Fruit fly (Drosophila melanogaster) whole organism, adult: ENCODE measurements around the gene Svil.

Source experiments
- CG11617 ChIP-seq: fragments of 200-800 bp; sonication (Bioruptor generic); optimal IDR thresholded peaks from 2 replicates; lab custom pipeline; 2017; ENCODE audit warnings: mild to moderate bottlenecking, missing biosample characterization, missing genetic modification reagents, missing genetic modification characterization
- CG12768 ChIP-seq: fragments of 200-800 bp; sonication (Bioruptor generic); optimal IDR thresholded peaks from 2 replicates; lab custom pipeline; 2017; ENCODE audit warnings: missing biosample characterization, missing genetic modification characterization, mild to moderate bottlenecking, moderate library complexity, missing genetic modification reagents
- CG14711 ChIP-seq: fragments of 200-800 bp; sonication (Bioruptor generic); optimal IDR thresholded peaks from 2 replicates; lab custom pipeline; 2018; ENCODE audit warnings: missing biosample characterization, mild to moderate bottlenecking, missing genetic modification characterization, moderate library complexity
- CG1620 ChIP-seq: fragments of 200-800 bp; sonication (Bioruptor generic); optimal IDR thresholded peaks from 2 replicates; lab custom pipeline; 2016; ENCODE audit warnings: missing biosample characterization, missing genetic modification characterization
- CG33017 ChIP-seq: fragments of 200-800 bp; sonication (Bioruptor generic); optimal IDR thresholded peaks from 2 replicates; lab custom pipeline; 2018; ENCODE audit warnings: missing biosample characterization, mild to moderate bottlenecking, missing genetic modification characterization, moderate library complexity
- CG5204 ChIP-seq: fragments of 200-800 bp; sonication (Bioruptor generic); optimal IDR thresholded peaks from 2 replicates; lab custom pipeline; 2016; ENCODE audit warnings: missing biosample characterization, missing genetic modification characterization
- CG7045 ChIP-seq: fragments of 200-800 bp; sonication (Bioruptor generic); optimal IDR thresholded peaks from 2 replicates; lab custom pipeline; 2017; ENCODE audit warnings: missing biosample characterization, mild to moderate bottlenecking, missing genetic modification characterization
- CG7101 ChIP-seq: fragments of 200-800 bp; sonication (Bioruptor generic); optimal IDR thresholded peaks from 2 replicates; lab custom pipeline; 2018; ENCODE audit warnings: missing biosample characterization, mild to moderate bottlenecking, missing genetic modification characterization, moderate library complexity
- Clk ChIP-seq: fragments of 200-800 bp; sonication (Bioruptor generic); optimal IDR thresholded peaks from 2 replicates; lab custom pipeline; 2017; ENCODE audit warnings: missing biosample characterization, missing genetic modification characterization
- Crg-1 ChIP-seq: fragments of 200-800 bp; sonication (Bioruptor generic); optimal IDR thresholded peaks from 2 replicates; lab custom pipeline; 2016; ENCODE audit warnings: missing biosample characterization, missing genetic modification characterization
- Hr96 ChIP-seq: fragments of 200-800 bp; sonication (Bioruptor generic); optimal IDR thresholded peaks from 2 replicates; lab custom pipeline; 2016; ENCODE audit warnings: missing biosample characterization, missing genetic modification characterization
- Mnt ChIP-seq: fragments of 200-800 bp; sonication (Bioruptor generic); optimal IDR thresholded peaks from 2 replicates; lab custom pipeline; 2016; ENCODE audit warnings: missing biosample characterization, mild to moderate bottlenecking, missing genetic modification characterization
- bab1 ChIP-seq: fragments of 200-800 bp; sonication (Bioruptor generic); optimal IDR thresholded peaks from 3 replicates; lab custom pipeline; 2019; ENCODE audit warnings: missing biosample characterization, mild to moderate bottlenecking, missing genetic modification characterization, moderate library complexity
- cic ChIP-seq: fragments of 200-800 bp; sonication (Bioruptor generic); optimal IDR thresholded peaks from 2 replicates; lab custom pipeline; 2017; ENCODE audit warnings: missing biosample characterization, mild to moderate bottlenecking, missing genetic modification characterization, moderate library complexity
- cnc ChIP-seq, 2 experiments: fragments of >200 bp; optimal IDR thresholded peaks; 2 replicates each; lab custom pipeline; 2017
- kay ChIP-seq: fragments of 200-800 bp; sonication (Bioruptor generic); peaks from one replicate; lab custom pipeline; 2016; ENCODE audit warnings: missing biosample characterization, missing genetic modification characterization, borderline replicate concordance
- ovo ChIP-seq: fragments of 200-800 bp; sonication (Bioruptor generic); optimal IDR thresholded peaks from 2 replicates; lab custom pipeline; 2016; ENCODE audit warnings: missing biosample characterization, missing genetic modification characterization
- pad ChIP-seq: fragments of 200-800 bp; sonication (Bioruptor generic); optimal IDR thresholded peaks from 3 replicates; lab custom pipeline; 2017; ENCODE audit warnings: missing biosample characterization, missing genetic modification characterization, mild to moderate bottlenecking, moderate library complexity, missing genetic modification reagents
- tj ChIP-seq: fragments of 200-800 bp; sonication (Bioruptor generic); optimal IDR thresholded peaks from 3 replicates; lab custom pipeline; 2017; ENCODE audit warnings: missing biosample characterization, mild to moderate bottlenecking, missing genetic modification characterization, moderate library complexity
- toe ChIP-seq: fragments of 200-800 bp; sonication (Bioruptor generic); optimal IDR thresholded peaks from 2 replicates; lab custom pipeline; 2016; ENCODE audit warnings: missing biosample characterization, missing genetic modification characterization

Gene Svil

DNA sequence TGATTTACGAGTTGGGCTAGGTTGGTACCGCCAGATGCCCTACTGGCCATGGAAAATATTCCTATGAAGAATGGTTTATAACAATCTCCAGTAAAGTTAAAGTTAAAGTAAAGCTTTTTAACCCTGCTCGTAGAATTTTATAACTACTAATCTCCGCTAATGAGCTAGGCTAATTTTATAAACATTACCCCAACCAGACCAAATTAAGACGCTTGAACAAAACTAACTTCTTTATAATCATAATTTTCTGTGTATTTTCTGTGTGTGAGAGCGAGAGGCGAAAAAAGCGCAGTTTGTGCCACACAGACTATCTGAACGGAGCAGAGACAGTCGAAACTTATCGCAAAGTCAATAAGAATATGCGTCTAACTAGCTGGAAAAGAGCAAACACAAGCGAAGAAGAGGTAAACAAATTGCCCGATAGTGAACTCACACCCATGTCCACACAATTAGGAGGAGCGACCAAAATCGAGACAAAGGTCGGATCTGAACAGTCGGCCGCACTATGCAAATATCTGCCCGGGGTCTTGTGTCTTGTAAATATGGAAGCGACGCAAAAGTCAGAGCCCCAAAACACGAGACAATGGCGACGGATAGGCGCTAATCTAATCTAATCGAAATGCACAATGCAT lies 159.6 kb downstream of the Svil start:
- TF ChIP-seq Crg-1 (GFP tag; lab: Kevin White, UChicago) (peak; percentile 82), pad (GFP tag; lab: Kevin White, UChicago) (peak; percentile 48), CG5204 (GFP tag; lab: Kevin White, UChicago) (peak; percentile 63), tj (peak; percentile 4), CG12768 (GFP tag; lab: Kevin White, UChicago) (peak; percentile 85), cic (GFP tag; lab: Kevin White, UChicago) (peak; percentile 91), CG11617 (peak; percentile 76), Hr96 (GFP tag; lab: Kevin White, UChicago) (peak; percentile 50), kay (GFP tag; lab: Kevin White, UChicago) (peak; percentile 67), CG14711 (tag; lab: Kevin White, UChicago) (peak; percentile 42), CG7101 (tag; lab: Kevin White, UChicago) (peak; percentile 71), Mnt (GFP tag; lab: Kevin White, UChicago) (peak; percentile 60), Clk (GFP tag; lab: Kevin White, UChicago) (no peak), toe (GFP tag; lab: Kevin White, UChicago) (peak; percentile 43), ovo (peak; percentile 62), CG33017 (tag; lab: Kevin White, UChicago) (peak; percentile 75), CG1620 (peak; percentile 52), cnc (optimal IDR thresholded peaks at IDR 0.05; lab: Kevin White, UChicago) (no peak), bab1 (GFP tag; lab: Kevin White, UChicago) (no peak), CG7045 (GFP tag; lab: Kevin White, UChicago) (peak; percentile 60)

DNA sequence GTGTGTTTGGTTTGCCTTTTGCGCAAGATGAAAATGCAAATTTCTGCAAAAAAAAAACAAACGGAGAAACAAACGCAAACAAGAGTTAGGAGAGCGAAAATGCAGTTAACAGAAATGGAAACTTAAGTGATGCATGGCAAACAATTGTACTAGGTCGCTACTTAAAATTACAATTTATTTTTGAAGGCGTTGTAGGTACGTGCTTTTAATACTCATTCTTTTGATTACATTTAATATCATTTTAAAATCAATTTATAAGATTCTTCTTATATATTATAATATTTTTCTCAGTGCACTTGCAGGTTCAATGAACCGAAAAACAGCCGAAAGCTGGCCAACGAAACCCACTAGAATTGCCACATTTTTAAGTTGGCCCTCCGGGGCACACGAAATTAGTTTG lies 163.9 kb downstream of the Svil start:
- TF ChIP-seq CG11617 (no peak), Mnt (GFP tag; lab: Kevin White, UChicago) (no peak), Hr96 (GFP tag; lab: Kevin White, UChicago) (no peak), kay (GFP tag; lab: Kevin White, UChicago) (no peak), ovo (no peak), CG33017 (tag; lab: Kevin White, UChicago) (no peak), CG7045 (GFP tag; lab: Kevin White, UChicago) (no peak), toe (GFP tag; lab: Kevin White, UChicago) (no peak), tj (no peak), Clk (GFP tag; lab: Kevin White, UChicago) (no peak), cnc (optimal IDR thresholded peaks at IDR 0.05; lab: Kevin White, UChicago) (no peak)

DNA sequence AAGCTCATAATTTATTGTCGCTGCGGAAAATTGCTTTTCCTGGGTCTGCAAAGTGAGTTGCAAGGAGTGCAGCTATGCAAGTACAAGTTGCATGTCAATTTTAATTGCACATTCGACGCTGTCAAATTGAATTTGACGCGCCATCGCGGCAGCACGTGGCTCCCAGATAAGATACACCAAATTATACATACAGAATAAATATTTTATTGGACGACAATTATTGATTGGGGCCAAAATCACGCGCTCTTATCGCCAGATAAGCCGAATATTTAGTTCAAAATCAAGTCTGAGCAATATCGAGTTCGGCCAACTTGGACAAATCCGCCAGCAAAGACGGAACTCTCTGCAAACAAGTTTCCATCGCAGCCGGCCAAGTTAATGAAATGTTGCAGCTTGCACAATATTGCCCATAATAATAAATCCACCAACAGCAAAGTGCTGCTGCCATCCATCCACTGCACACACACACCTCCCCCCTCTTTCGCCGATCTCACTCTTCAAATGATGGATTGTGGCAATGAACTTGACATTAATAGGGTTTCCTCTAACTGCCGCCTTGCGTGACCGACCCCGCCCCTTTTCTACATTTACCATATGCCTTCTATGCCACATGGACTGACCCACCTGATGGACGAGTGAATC lies 167.1 kb downstream of the Svil start:
- TF ChIP-seq Crg-1 (GFP tag; lab: Kevin White, UChicago) (no peak), tj (no peak), CG5204 (GFP tag; lab: Kevin White, UChicago) (no peak), CG7045 (GFP tag; lab: Kevin White, UChicago) (no peak), cnc (optimal IDR thresholded peaks at IDR 0.05; lab: Kevin White, UChicago) (no peak), toe (GFP tag; lab: Kevin White, UChicago) (no peak), CG12768 (GFP tag; lab: Kevin White, UChicago) (no peak), Mnt (GFP tag; lab: Kevin White, UChicago) (no peak), pad (GFP tag; lab: Kevin White, UChicago) (no peak), CG14711 (tag; lab: Kevin White, UChicago) (no peak), ovo (no peak), Hr96 (GFP tag; lab: Kevin White, UChicago) (no peak), CG1620 (no peak), CG7101 (tag; lab: Kevin White, UChicago) (no peak), kay (GFP tag; lab: Kevin White, UChicago) (no peak), CG33017 (tag; lab: Kevin White, UChicago) (no peak), Clk (GFP tag; lab: Kevin White, UChicago) (no peak), CG11617 (no peak), bab1 (GFP tag; lab: Kevin White, UChicago) (no peak), cic (GFP tag; lab: Kevin White, UChicago) (no peak)

DNA sequence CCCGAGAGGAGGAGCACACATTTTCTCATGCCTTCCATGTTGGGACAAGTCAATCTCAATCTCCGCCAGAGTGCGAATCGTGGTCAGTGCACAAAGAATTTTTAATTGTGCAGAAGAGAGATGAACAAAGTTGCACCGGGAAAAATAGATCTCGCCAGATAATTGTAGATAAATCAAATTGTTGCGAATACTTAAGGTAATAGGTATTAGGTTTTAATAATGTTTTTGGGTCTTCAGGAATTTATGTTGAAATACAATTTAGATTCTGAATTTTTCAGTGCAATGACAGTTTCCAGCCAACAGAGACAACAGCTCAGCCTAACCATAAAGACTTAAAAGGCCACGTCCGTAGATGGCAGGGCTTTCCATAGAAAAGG lies 167.6 kb downstream of the Svil start:
- TF ChIP-seq Hr96 (GFP tag; lab: Kevin White, UChicago) = no peak
- no peak for TF ChIP-seq CG7101 (tag; lab: Kevin White, UChicago)

DNA sequence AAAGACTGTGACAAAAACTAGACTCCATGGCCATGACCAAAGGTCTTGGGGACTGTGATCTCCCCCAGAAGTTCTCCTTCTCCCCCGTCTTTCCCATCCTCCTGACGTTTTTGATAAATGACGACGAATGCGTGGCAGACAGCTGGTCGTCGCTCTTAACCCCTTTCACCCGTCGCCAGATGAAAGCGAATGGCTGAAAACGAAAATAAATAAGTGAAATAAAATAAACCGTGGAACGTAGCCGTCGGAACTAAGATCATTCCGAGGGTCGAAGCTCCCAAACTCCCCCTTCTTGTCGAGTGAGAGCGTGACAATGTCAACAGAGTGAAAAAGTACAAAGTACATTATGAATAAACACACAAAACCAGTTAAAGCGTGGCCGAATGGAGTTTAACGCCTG lies 168.5 kb downstream of the Svil start:
- no peak for TF ChIP-seq Clk (GFP tag; lab: Kevin White, UChicago)
- no peak for TF ChIP-seq CG14711 (tag; lab: Kevin White, UChicago)
- no peak for TF ChIP-seq CG1620
- no peak for TF ChIP-seq tj
- no peak for TF ChIP-seq ovo
- no peak for TF ChIP-seq cic (GFP tag; lab: Kevin White, UChicago)
- TF ChIP-seq bab1 (GFP tag; lab: Kevin White, UChicago) = no peak
- no peak for TF ChIP-seq toe (GFP tag; lab: Kevin White, UChicago)
- TF ChIP-seq CG12768 (GFP tag; lab: Kevin White, UChicago) = no peak
- TF ChIP-seq CG7101 (tag; lab: Kevin White, UChicago) = no peak
- TF ChIP-seq cnc (optimal IDR thresholded peaks at IDR 0.05; lab: Kevin White, UChicago) = no peak
- TF ChIP-seq CG11617 = no peak
- TF ChIP-seq CG33017 (tag; lab: Kevin White, UChicago) = no peak
